Fruit fly (Drosophila melanogaster): ENCODE measurements around the gene Etl1.

The Etl1 gene

dm6 chr2L:9912570-9913260 is at the start of gene Etl1, which contains the start of gene Srp54:
Gene Etl1, minus strand, starts transcription at chr2L:9912608.
Gene Srp54, plus strand, starts transcription at chr2L:9912911.
- no peak for TF ChIP-seq CG17801 (GFP tag; optimal IDR thresholded peaks at IDR 0.05; ENCODE audit: partially characterized antibody)

- TF ChIP-seq CG17801 (GFP tag; optimal IDR thresholded peaks at IDR 0.05; ENCODE audit: partially characterized antibody): no peak
These were observed 48.4 kb upstream of the Etl1 start for dm6 chr2L:9960758-9961157.

- peak; percentile 96 for TF ChIP-seq CG17801 (GFP tag; optimal IDR thresholded peaks at IDR 0.05; ENCODE audit: partially characterized antibody)
These were observed 44.7 kb upstream of the Etl1 start, which contains the start of the genes CG4658 and CG5846 for dm6 chr2L:9956993-9957652. Gene CG4658, plus strand, starts transcription at chr2L:9957132. Gene CG5846, minus strand, starts transcription at chr2L:9957237.

- no peak for TF ChIP-seq CG17801 (GFP tag; optimal IDR thresholded peaks at IDR 0.05; ENCODE audit: partially characterized antibody)
These were observed 42.3 kb upstream of the Etl1 start for dm6 chr2L:9954696-9955095.

dm6 chr2L:9954119-9954518 is 41.7 kb upstream of the Etl1 start, which contains the start of the genes CG13126 and CG4709:
Gene CG13126, minus strand, starts transcription at chr2L:9954181.
Gene CG4709, plus strand, starts transcription at chr2L:9954325.
- peak; percentile 94 for TF ChIP-seq CG17801 (GFP tag; optimal IDR thresholded peaks at IDR 0.05; ENCODE audit: partially characterized antibody)

- TF ChIP-seq CG17801 (GFP tag; optimal IDR thresholded peaks at IDR 0.05; ENCODE audit: partially characterized antibody): no peak
These were observed 37.0 kb upstream of the Etl1 start for dm6 chr2L:9949178-9950062.

- no peak for TF ChIP-seq CG17801 (GFP tag; optimal IDR thresholded peaks at IDR 0.05; ENCODE audit: partially characterized antibody)
These were observed 36.1 kb upstream of the Etl1 start for dm6 chr2L:9948520-9948858.

dm6 chr2L:9947738-9948519 is 35.5 kb upstream of the Etl1 start:
- no peak for TF ChIP-seq CG17801 (GFP tag; optimal IDR thresholded peaks at IDR 0.05; ENCODE audit: partially characterized antibody)

- peak; percentile 66 for TF ChIP-seq CG17801 (GFP tag; optimal IDR thresholded peaks at IDR 0.05; ENCODE audit: partially characterized antibody)
These were observed 34.9 kb upstream of the Etl1 start, which contains the start of gene CG5853 for dm6 chr2L:9947265-9947664. Gene CG5853, minus strand, starts transcription at chr2L:9947648.

- TF ChIP-seq CG17801 (GFP tag; optimal IDR thresholded peaks at IDR 0.05; ENCODE audit: partially characterized antibody): no peak
These were observed 33.6 kb upstream of the Etl1 start for dm6 chr2L:9946051-9946450.

dm6 chr2L:9945086-9945485 is 32.7 kb upstream of the Etl1 start:
- no peak for TF ChIP-seq CG17801 (GFP tag; optimal IDR thresholded peaks at IDR 0.05; ENCODE audit: partially characterized antibody)

- no peak for TF ChIP-seq CG17801 (GFP tag; optimal IDR thresholded peaks at IDR 0.05; ENCODE audit: partially characterized antibody)
These were observed 31.1 kb upstream of the Etl1 start for dm6 chr2L:9943521-9943920.

- TF ChIP-seq CG17801 (GFP tag; optimal IDR thresholded peaks at IDR 0.05; ENCODE audit: partially characterized antibody): peak; percentile 59
These were observed 26.3 kb upstream of the Etl1 start, which contains the start of the genes Datp and CG4619 for dm6 chr2L:9938631-9939256. Gene Datp, minus strand, starts transcription at chr2L:9938790. Gene CG4619, plus strand, starts transcription at chr2L:9938863.

dm6 chr2L:9937908-9938307 is 25.5 kb upstream of the Etl1 start, which contains the start of gene Arglu1:
Gene Arglu1, minus strand, starts transcription at chr2L:9938134.
- TF ChIP-seq CG17801 (GFP tag; optimal IDR thresholded peaks at IDR 0.05; ENCODE audit: partially characterized antibody): peak; percentile 69

Data from ovary, adult (tissue).